Fruit fly (Drosophila melanogaster) whole organism, adult: Measurements from ENCODE around the gene Alg11.

Experiments
- CG11617 ChIP-seq: fragments of 200-800 bp; sonication (Bioruptor generic); optimal IDR thresholded peaks from 2 replicates; lab custom pipeline; 2017; ENCODE audit warnings: mild to moderate bottlenecking, missing biosample characterization, missing genetic modification reagents, missing genetic modification characterization
- CG12768 ChIP-seq: fragments of 200-800 bp; sonication (Bioruptor generic); optimal IDR thresholded peaks from 2 replicates; lab custom pipeline; 2017; ENCODE audit warnings: missing biosample characterization, missing genetic modification characterization, mild to moderate bottlenecking, moderate library complexity, missing genetic modification reagents
- CG14711 ChIP-seq: fragments of 200-800 bp; sonication (Bioruptor generic); optimal IDR thresholded peaks from 2 replicates; lab custom pipeline; 2018; ENCODE audit warnings: missing biosample characterization, mild to moderate bottlenecking, missing genetic modification characterization, moderate library complexity
- CG1620 ChIP-seq: fragments of 200-800 bp; sonication (Bioruptor generic); optimal IDR thresholded peaks from 2 replicates; lab custom pipeline; 2016; ENCODE audit warnings: missing biosample characterization, missing genetic modification characterization
- CG33017 ChIP-seq: fragments of 200-800 bp; sonication (Bioruptor generic); optimal IDR thresholded peaks from 2 replicates; lab custom pipeline; 2018; ENCODE audit warnings: missing biosample characterization, mild to moderate bottlenecking, missing genetic modification characterization, moderate library complexity
- CG5204 ChIP-seq: fragments of 200-800 bp; sonication (Bioruptor generic); optimal IDR thresholded peaks from 2 replicates; lab custom pipeline; 2016; ENCODE audit warnings: missing biosample characterization, missing genetic modification characterization
- CG7045 ChIP-seq: fragments of 200-800 bp; sonication (Bioruptor generic); optimal IDR thresholded peaks from 2 replicates; lab custom pipeline; 2017; ENCODE audit warnings: missing biosample characterization, mild to moderate bottlenecking, missing genetic modification characterization
- CG7101 ChIP-seq: fragments of 200-800 bp; sonication (Bioruptor generic); optimal IDR thresholded peaks from 2 replicates; lab custom pipeline; 2018; ENCODE audit warnings: missing biosample characterization, mild to moderate bottlenecking, missing genetic modification characterization, moderate library complexity
- Clk ChIP-seq: fragments of 200-800 bp; sonication (Bioruptor generic); optimal IDR thresholded peaks from 2 replicates; lab custom pipeline; 2017; ENCODE audit warnings: missing biosample characterization, missing genetic modification characterization
- Crg-1 ChIP-seq: fragments of 200-800 bp; sonication (Bioruptor generic); optimal IDR thresholded peaks from 2 replicates; lab custom pipeline; 2016; ENCODE audit warnings: missing biosample characterization, missing genetic modification characterization
- Hr96 ChIP-seq: fragments of 200-800 bp; sonication (Bioruptor generic); optimal IDR thresholded peaks from 2 replicates; lab custom pipeline; 2016; ENCODE audit warnings: missing biosample characterization, missing genetic modification characterization
- Mnt ChIP-seq: fragments of 200-800 bp; sonication (Bioruptor generic); optimal IDR thresholded peaks from 2 replicates; lab custom pipeline; 2016; ENCODE audit warnings: missing biosample characterization, mild to moderate bottlenecking, missing genetic modification characterization
- bab1 ChIP-seq: fragments of 200-800 bp; sonication (Bioruptor generic); optimal IDR thresholded peaks from 3 replicates; lab custom pipeline; 2019; ENCODE audit warnings: missing biosample characterization, mild to moderate bottlenecking, missing genetic modification characterization, moderate library complexity
- cic ChIP-seq: fragments of 200-800 bp; sonication (Bioruptor generic); optimal IDR thresholded peaks from 2 replicates; lab custom pipeline; 2017; ENCODE audit warnings: missing biosample characterization, mild to moderate bottlenecking, missing genetic modification characterization, moderate library complexity
- cnc ChIP-seq, 2 experiments: fragments of >200 bp; optimal IDR thresholded peaks; 2 replicates each; lab custom pipeline; 2017
- kay ChIP-seq: fragments of 200-800 bp; sonication (Bioruptor generic); peaks from one replicate; lab custom pipeline; 2016; ENCODE audit warnings: missing biosample characterization, missing genetic modification characterization, borderline replicate concordance
- ovo ChIP-seq: fragments of 200-800 bp; sonication (Bioruptor generic); optimal IDR thresholded peaks from 2 replicates; lab custom pipeline; 2016; ENCODE audit warnings: missing biosample characterization, missing genetic modification characterization
- pad ChIP-seq: fragments of 200-800 bp; sonication (Bioruptor generic); optimal IDR thresholded peaks from 3 replicates; lab custom pipeline; 2017; ENCODE audit warnings: missing biosample characterization, missing genetic modification characterization, mild to moderate bottlenecking, moderate library complexity, missing genetic modification reagents
- tj ChIP-seq: fragments of 200-800 bp; sonication (Bioruptor generic); optimal IDR thresholded peaks from 3 replicates; lab custom pipeline; 2017; ENCODE audit warnings: missing biosample characterization, mild to moderate bottlenecking, missing genetic modification characterization, moderate library complexity
- toe ChIP-seq: fragments of 200-800 bp; sonication (Bioruptor generic); optimal IDR thresholded peaks from 2 replicates; lab custom pipeline; 2016; ENCODE audit warnings: missing biosample characterization, missing genetic modification characterization

Gene Alg11

DNA sequence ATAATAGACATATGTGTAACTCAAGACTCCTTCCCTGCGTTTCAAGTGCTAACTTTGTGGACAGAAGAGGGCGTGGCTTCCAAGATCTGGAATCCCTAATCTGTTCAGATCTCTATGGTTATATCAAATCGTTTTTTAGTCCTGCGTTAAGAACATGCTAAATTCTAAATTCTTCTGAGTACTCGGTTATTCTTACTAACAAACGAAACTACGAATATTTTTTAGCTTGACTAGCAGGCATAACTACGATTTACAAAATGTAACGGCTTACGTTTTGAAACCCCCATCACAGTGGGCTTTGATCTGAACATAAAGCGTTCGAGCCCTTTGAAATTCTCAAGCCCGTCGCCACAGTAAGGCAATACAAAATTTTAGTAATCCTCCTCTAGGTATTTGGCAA lies 13.5 kb downstream of the Alg11 start, which contains the start of gene CG32445:
CG32445 (plus strand) TSS at position 301 of the 400 bp plus-strand sequence.
- TF ChIP-seq bab1 (GFP tag; lab: Kevin White, UChicago) (no peak), tj (GFP tag; lab: Kevin White, UChicago) (no peak), CG1620 (GFP tag; lab: Kevin White, UChicago) (no peak), CG33017 (tag; lab: Kevin White, UChicago) (no peak)

DNA sequence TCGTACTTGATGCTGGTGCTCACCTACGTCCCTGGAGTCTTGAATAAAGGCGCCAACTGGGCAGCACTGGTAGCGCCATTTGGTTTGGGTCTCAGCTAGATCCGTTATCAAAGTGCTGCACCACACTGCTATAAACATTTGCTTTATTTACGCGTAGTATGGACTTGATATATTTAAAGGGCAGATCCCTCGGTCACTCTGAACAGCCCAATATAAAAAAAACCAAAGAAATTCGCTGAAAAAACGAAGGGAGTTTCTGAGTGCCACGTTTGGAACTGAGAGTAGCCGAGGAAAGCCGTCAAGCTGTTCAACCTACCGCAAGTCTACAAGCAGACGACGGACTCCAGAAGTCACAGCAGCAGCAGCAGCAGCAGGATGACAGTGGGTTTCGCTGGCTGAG lies 15.2 kb downstream of the Alg11 start, which contains the start of gene Atox1:
Atox1 (plus strand) TSS at position 181 of the 400 bp plus-strand sequence.
- TF ChIP-seq CG1620 (GFP tag; lab: Kevin White, UChicago) (peak; percentile 33), pad (peak; percentile 29), CG11617 (GFP tag; lab: Kevin White, UChicago) (no peak), Crg-1 (GFP tag; lab: Kevin White, UChicago) (peak; percentile 10), Hr96 (no peak), CG33017 (tag; lab: Kevin White, UChicago) (no peak), kay (GFP tag; lab: Kevin White, UChicago) (no peak), cnc (optimal IDR thresholded peaks at IDR 0.05; lab: Kevin White, UChicago) (no peak), CG12768 (GFP tag; lab: Kevin White, UChicago) (peak; percentile 26), CG14711 (tag; lab: Kevin White, UChicago) (peak; percentile 17), Clk (GFP tag; lab: Kevin White, UChicago) (no peak), CG7101 (tag; lab: Kevin White, UChicago) (peak; percentile 44), CG5204 (no peak), tj (GFP tag; lab: Kevin White, UChicago) (no peak), ovo (GFP tag; lab: Kevin White, UChicago) (no peak), CG7045 (peak; percentile 9), cic (peak; percentile 38), bab1 (GFP tag; lab: Kevin White, UChicago) (peak; percentile 75), toe (GFP tag; lab: Kevin White, UChicago) (peak; percentile 35), Mnt (GFP tag; lab: Kevin White, UChicago) (no peak)

DNA sequence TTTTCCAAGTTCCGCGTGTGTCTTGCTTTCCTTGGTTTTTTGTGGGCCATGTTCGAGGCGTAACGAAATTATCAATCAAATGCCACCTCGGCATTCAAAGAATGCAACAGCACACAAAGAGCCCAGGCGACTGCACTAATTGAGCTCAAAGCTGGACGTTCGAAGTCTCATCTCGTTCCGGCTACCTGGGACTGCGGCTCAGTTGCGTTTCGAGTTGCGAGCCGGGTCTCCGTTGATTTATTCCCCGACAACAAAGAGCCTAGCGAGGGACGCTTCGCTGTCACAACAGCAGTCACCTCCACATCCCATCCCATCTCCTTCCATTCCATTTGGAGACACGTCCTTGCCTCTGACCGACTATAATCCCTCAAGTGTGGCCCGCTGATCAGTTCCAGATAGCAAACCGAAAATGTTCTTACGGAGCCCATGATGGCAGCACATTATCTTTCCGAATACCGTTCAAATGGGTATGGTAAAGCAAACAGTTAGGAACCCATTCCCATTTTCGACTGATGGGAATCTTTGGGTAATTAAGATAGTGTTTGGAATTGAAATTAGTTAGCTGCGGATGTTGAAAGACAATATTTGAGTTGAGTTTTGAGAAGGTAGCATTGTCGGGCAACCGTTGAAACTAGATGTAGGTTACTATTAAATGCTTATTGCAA lies 17.4 kb downstream of the Alg11 start:
- TF ChIP-seq CG7045: no peak
- no peak for TF ChIP-seq kay (GFP tag; lab: Kevin White, UChicago)
- TF ChIP-seq Hr96: no peak
- TF ChIP-seq ovo (GFP tag; lab: Kevin White, UChicago): no peak
- TF ChIP-seq bab1 (GFP tag; lab: Kevin White, UChicago): no peak
- no peak for TF ChIP-seq cic
- TF ChIP-seq toe (GFP tag; lab: Kevin White, UChicago): no peak
- TF ChIP-seq CG11617 (GFP tag; lab: Kevin White, UChicago): no peak
- TF ChIP-seq CG5204: no peak
- TF ChIP-seq CG14711 (tag; lab: Kevin White, UChicago): no peak
- TF ChIP-seq CG12768 (GFP tag; lab: Kevin White, UChicago): no peak
- no peak for TF ChIP-seq pad
- TF ChIP-seq cnc (optimal IDR thresholded peaks at IDR 0.05; lab: Kevin White, UChicago): no peak

DNA sequence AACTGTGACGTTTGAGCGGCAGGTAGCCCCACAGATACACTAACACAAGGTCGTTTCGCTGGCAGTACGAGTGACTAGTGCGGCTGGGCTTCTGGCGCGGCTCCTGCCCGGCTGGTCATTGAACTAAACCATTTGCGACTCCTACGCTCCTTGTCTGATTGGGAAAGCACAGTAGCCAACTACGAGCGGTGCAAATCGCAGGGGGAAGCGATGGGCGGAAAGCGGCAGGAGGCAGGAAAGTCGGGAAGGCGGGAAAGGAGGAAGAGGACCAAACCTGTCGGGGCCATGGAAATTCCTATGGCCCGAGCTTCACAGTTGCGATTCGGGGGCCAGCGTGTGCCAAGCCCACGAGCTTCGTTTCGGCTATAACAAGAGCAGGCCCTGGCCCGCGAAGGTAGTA lies 18.6 kb downstream of the Alg11 start:
- TF ChIP-seq CG14711 (tag; lab: Kevin White, UChicago) (no peak), CG12768 (GFP tag; lab: Kevin White, UChicago) (no peak), cnc (optimal IDR thresholded peaks at IDR 0.05; lab: Kevin White, UChicago) (no peak), Mnt (GFP tag; lab: Kevin White, UChicago) (no peak), bab1 (GFP tag; lab: Kevin White, UChicago) (no peak), kay (GFP tag; lab: Kevin White, UChicago) (no peak), Hr96 (no peak), CG5204 (no peak)

DNA sequence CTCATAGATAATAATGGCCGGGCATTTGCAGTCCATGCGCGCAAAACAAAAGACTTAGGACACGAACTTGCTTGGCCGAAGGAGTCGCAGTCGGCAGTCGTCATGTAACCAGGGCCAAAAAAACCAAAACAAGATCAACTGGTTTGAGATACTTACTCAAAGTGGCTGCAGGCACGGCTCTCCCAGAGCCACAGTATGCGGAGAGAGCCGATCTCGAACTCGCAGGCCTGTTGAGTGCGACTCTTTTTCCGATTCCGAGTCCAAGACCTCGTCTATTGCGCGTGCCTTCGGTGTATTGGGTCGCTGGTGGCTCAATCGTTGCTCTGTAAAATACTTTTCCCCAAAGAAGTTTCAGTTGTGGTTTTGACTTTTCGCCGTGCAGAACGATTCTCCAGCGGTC lies 19.0 kb downstream of the Alg11 start, which contains the start of gene CG43980:
CG43980 (plus strand) TSS at position 352 of the 400 bp plus-strand sequence.
- no peak for TF ChIP-seq tj (GFP tag; lab: Kevin White, UChicago)
- TF ChIP-seq pad: no peak

DNA sequence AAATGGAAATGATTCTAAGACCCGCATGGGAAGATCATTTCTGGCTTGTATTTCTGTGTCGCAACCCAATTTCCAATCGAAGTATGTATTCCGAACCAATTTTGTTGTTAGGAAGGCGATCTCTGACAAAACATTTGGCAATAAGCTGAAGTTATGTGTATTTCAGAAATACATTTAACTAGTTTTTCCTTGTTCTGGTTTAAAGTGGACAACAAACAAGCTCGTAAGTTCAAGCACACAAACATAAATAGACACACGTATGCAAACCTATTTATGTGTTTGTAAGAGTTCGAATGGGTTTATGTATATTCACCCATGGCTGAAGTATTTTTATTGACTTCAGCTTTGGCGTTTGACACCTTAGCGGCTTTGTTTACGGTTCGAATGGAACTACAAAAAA lies 20.3 kb downstream of the Alg11 start:
- TF ChIP-seq CG7045 (no peak), tj (GFP tag; lab: Kevin White, UChicago) (no peak), toe (GFP tag; lab: Kevin White, UChicago) (no peak), Crg-1 (GFP tag; lab: Kevin White, UChicago) (no peak), Mnt (GFP tag; lab: Kevin White, UChicago) (no peak), CG14711 (tag; lab: Kevin White, UChicago) (no peak), CG1620 (GFP tag; lab: Kevin White, UChicago) (no peak), pad (no peak)

DNA sequence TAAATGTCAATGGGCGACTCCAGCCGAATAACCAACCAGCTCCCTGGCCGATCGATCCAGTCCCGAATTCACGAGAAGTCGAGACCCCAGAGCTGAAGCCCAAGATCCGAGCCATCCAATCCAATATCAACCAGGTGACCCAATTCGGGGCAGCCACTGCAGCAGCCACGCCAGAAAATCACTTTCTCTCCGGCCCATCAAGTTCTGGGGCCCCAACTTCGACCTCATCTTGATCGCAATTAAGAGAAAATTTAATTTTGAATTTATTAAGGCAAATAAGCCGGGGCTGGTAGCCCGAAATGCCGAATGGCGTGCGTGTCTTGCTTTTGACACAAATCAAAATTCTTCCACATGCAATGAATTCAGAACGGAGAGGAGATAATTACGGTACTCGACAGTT lies 22.2 kb downstream of the Alg11 start:
- TF ChIP-seq pad: no peak
- TF ChIP-seq Crg-1 (GFP tag; lab: Kevin White, UChicago): no peak
- no peak for TF ChIP-seq CG12768 (GFP tag; lab: Kevin White, UChicago)
- TF ChIP-seq bab1 (GFP tag; lab: Kevin White, UChicago): no peak
- TF ChIP-seq CG1620 (GFP tag; lab: Kevin White, UChicago): no peak
- TF ChIP-seq cnc (optimal IDR thresholded peaks at IDR 0.05; lab: Kevin White, UChicago): no peak
- TF ChIP-seq CG33017 (tag; lab: Kevin White, UChicago): no peak
- TF ChIP-seq toe (GFP tag; lab: Kevin White, UChicago): no peak
- no peak for TF ChIP-seq cic
- no peak for TF ChIP-seq CG11617 (GFP tag; lab: Kevin White, UChicago)
- no peak for TF ChIP-seq Hr96
- no peak for TF ChIP-seq CG5204
- TF ChIP-seq Clk (GFP tag; lab: Kevin White, UChicago): no peak
- TF ChIP-seq CG14711 (tag; lab: Kevin White, UChicago): no peak
- no peak for TF ChIP-seq CG7101 (tag; lab: Kevin White, UChicago)
